Worm (Caenorhabditis elegans) whole organism, L2 larva: ENCODE measurements around the gene C28A5.2.
A peak's percentile ranks its signal among the peaks of the same experiment; 100 is the strongest.

Source experiments
- C34F6.9 ChIP-seq: fragments of 150-350 bp; optimal IDR thresholded peaks from 2 replicates; lab custom pipeline; 2014; ENCODE audit warnings: missing biosample characterization, missing genetic modification characterization
- F13H6.1 ChIP-seq: sonication (generic microtip); optimal IDR thresholded peaks from 2 replicates; lab custom pipeline; 2016; ENCODE audit warnings: missing genetic modification characterization, missing compliant biosample characterization
- Y55F3AM.14 ChIP-seq: fragments of 200-800 bp; sonication (Bioruptor generic); optimal IDR thresholded peaks from 2 replicates; lab custom pipeline; 2018; ENCODE audit warnings: mild to moderate bottlenecking, missing genetic modification characterization, missing compliant biosample characterization
- alr-1 ChIP-seq: fragments of 150-350 bp; optimal IDR thresholded peaks from 2 replicates; lab custom pipeline; 2014; ENCODE audit warnings: missing biosample characterization, missing genetic modification characterization
- aly-2 ChIP-seq: fragments of 150-350 bp; optimal IDR thresholded peaks from 2 replicates; lab custom pipeline; 2014; ENCODE audit warnings: missing biosample characterization, missing genetic modification characterization
- ama-1 ChIP-seq: fragments of 150-350 bp; optimal IDR thresholded peaks from 2 replicates; lab custom pipeline; 2018; ENCODE audit warnings: inconsistent platforms
- blmp-1 ChIP-seq: sonication (generic microtip); optimal IDR thresholded peaks from 2 replicates; lab custom pipeline; 2017; ENCODE audit warnings: missing genetic modification characterization, mild to moderate bottlenecking, missing compliant biosample characterization, antibody characterized with exemption, moderate library complexity; ENCODE audit not compliant: insufficient read depth
- ceh-16 ChIP-seq: fragments of 150-350 bp; optimal IDR thresholded peaks from 2 replicates; lab custom pipeline; 2014; ENCODE audit warnings: missing biosample characterization, missing genetic modification characterization
- ceh-82 ChIP-seq: fragments of 150-350 bp; optimal IDR thresholded peaks from 2 replicates; lab custom pipeline; 2014; ENCODE audit warnings: missing biosample characterization, missing genetic modification characterization
- crh-2 ChIP-seq: sonication (generic microtip); optimal IDR thresholded peaks from 2 replicates; lab custom pipeline; 2017; ENCODE audit warnings: missing biosample characterization, missing genetic modification characterization
- elt-3 ChIP-seq: sonication (generic microtip); optimal IDR thresholded peaks from 2 replicates; lab custom pipeline; 2017; ENCODE audit warnings: missing biosample characterization, missing genetic modification characterization
- fos-1 ChIP-seq: fragments of 150-350 bp; optimal IDR thresholded peaks from 2 replicates; lab custom pipeline; 2014; ENCODE audit warnings: missing biosample characterization, missing genetic modification characterization
- gmeb-1 ChIP-seq: fragments of 150-350 bp; optimal IDR thresholded peaks from 2 replicates; lab custom pipeline; 2014; ENCODE audit warnings: missing biosample characterization, missing genetic modification characterization
- lin-11 ChIP-seq: fragments of 150-350 bp; sonication (generic microtip); optimal IDR thresholded peaks from 2 replicates; lab custom pipeline; 2014; ENCODE audit warnings: missing biosample characterization, missing genetic modification characterization, inconsistent platforms, mixed read lengths
- lin-13 ChIP-seq: fragments of 150-350 bp; optimal IDR thresholded peaks from 2 replicates; lab custom pipeline; 2014; ENCODE audit warnings: missing biosample characterization, missing genetic modification reagents, missing genetic modification characterization
- lin-39 ChIP-seq: fragments of 150-350 bp; optimal IDR thresholded peaks from 2 replicates; lab custom pipeline; 2014; ENCODE audit warnings: missing biosample characterization, missing genetic modification reagents, missing genetic modification characterization
- lsy-2 ChIP-seq, 2 experiments: fragments of 150-350 bp in 1 of 2; sonication (generic microtip) in 1 of 2; optimal IDR thresholded peaks; 2 replicates each; lab custom pipeline; 2014 to 2017; ENCODE audit warnings: missing biosample characterization in 2 of 2, missing genetic modification characterization in 2 of 2
- mab-5 ChIP-seq: fragments of 150-350 bp; optimal IDR thresholded peaks from 2 replicates; lab custom pipeline; 2014; ENCODE audit warnings: missing biosample characterization, missing genetic modification characterization
- mbf-1 ChIP-seq: sonication (generic microtip); optimal IDR thresholded peaks from 2 replicates; lab custom pipeline; 2017; ENCODE audit warnings: missing biosample characterization, missing genetic modification characterization
- mdl-1 ChIP-seq, 2 experiments: fragments of 150-350 bp in 1 of 2; sonication (generic microtip) in 1 of 2; optimal IDR thresholded peaks; 2 replicates each; lab custom pipeline; 2017; ENCODE audit warnings: missing biosample characterization in 2 of 2, missing genetic modification characterization in 2 of 2
- nhr-10 ChIP-seq: sonication (generic microtip); optimal IDR thresholded peaks from 2 replicates; lab custom pipeline; 2017; ENCODE audit warnings: missing biosample characterization, missing genetic modification characterization
- nhr-11 ChIP-seq: fragments of 150-350 bp; optimal IDR thresholded peaks from 2 replicates; lab custom pipeline; 2014; ENCODE audit warnings: missing biosample characterization, missing genetic modification characterization
- nhr-129 ChIP-seq: fragments of 150-350 bp; optimal IDR thresholded peaks from 2 replicates; lab custom pipeline; 2014; ENCODE audit warnings: missing biosample characterization, missing genetic modification characterization
- nhr-21 ChIP-seq: fragments of 150-350 bp; optimal IDR thresholded peaks from 2 replicates; lab custom pipeline; 2014; ENCODE audit warnings: missing biosample characterization, missing genetic modification characterization
- nhr-23 ChIP-seq: fragments of 150-350 bp; optimal IDR thresholded peaks from 2 replicates; lab custom pipeline; 2014; ENCODE audit warnings: missing biosample characterization, missing genetic modification reagents, missing genetic modification characterization
- nhr-237 ChIP-seq: fragments of 150-350 bp; optimal IDR thresholded peaks from 2 replicates; lab custom pipeline; 2014; ENCODE audit warnings: missing biosample characterization, missing genetic modification characterization
- nhr-25 ChIP-seq: fragments of 150-350 bp; sonication (generic microtip); optimal IDR thresholded peaks from 3 replicates; lab custom pipeline; 2014; ENCODE audit warnings: missing biosample characterization, missing genetic modification characterization
- nhr-6 ChIP-seq: fragments of 150-350 bp; optimal IDR thresholded peaks from 2 replicates; lab custom pipeline; 2014; ENCODE audit warnings: missing biosample characterization, missing genetic modification characterization
- nhr-77 ChIP-seq: fragments of 150-350 bp; optimal IDR thresholded peaks from 2 replicates; lab custom pipeline; 2014; ENCODE audit warnings: missing biosample characterization, missing genetic modification characterization
- peb-1 ChIP-seq: fragments of 150-350 bp; optimal IDR thresholded peaks from 2 replicates; lab custom pipeline; 2014; ENCODE audit warnings: missing biosample characterization, missing genetic modification characterization
- sem-4 ChIP-seq: fragments of 150-350 bp; optimal IDR thresholded peaks from 2 replicates; lab custom pipeline; 2014; ENCODE audit warnings: missing biosample characterization, missing genetic modification reagents, missing genetic modification characterization
- skn-1 ChIP-seq: sonication (generic microtip); optimal IDR thresholded peaks from 2 replicates; lab custom pipeline; 2017; ENCODE audit warnings: missing biosample characterization, missing genetic modification characterization
- sma-3 ChIP-seq: sonication (generic microtip); optimal IDR thresholded peaks from 2 replicates; lab custom pipeline; 2016; ENCODE audit warnings: missing genetic modification reagents, missing genetic modification characterization, missing compliant biosample characterization
- sma-9 ChIP-seq, 2 experiments: fragments of 150-350 bp in 1 of 2; sonication (generic microtip) in 1 of 2; optimal IDR thresholded peaks; 2 replicates each; lab custom pipeline; 2014 to 2016; ENCODE audit warnings: missing genetic modification characterization in 2 of 2, mild to moderate bottlenecking in 1 of 2, missing biosample characterization in 1 of 2, missing compliant biosample characterization in 1 of 2, missing genetic modification reagents in 1 of 2, moderate library complexity in 1 of 2
- unc-39 ChIP-seq: fragments of 150-350 bp; optimal IDR thresholded peaks from 2 replicates; lab custom pipeline; 2014; ENCODE audit warnings: missing biosample characterization, missing genetic modification characterization
- unc-55 ChIP-seq: fragments of 150-350 bp; sonication (generic microtip); optimal IDR thresholded peaks from 3 replicates; lab custom pipeline; 2014; ENCODE audit warnings: missing biosample characterization, missing genetic modification reagents, missing genetic modification characterization
- zag-1 ChIP-seq: fragments of 150-350 bp; optimal IDR thresholded peaks from 2 replicates; lab custom pipeline; 2014; ENCODE audit warnings: missing biosample characterization, missing genetic modification characterization
- ztf-1 ChIP-seq: fragments of 200-800 bp; sonication (Bioruptor generic); conservative IDR thresholded peaks from 2 replicates; pipeline ENCODE4 v1.3.6; 2022; ENCODE audit warnings: missing genetic modification characterization, missing compliant biosample characterization
- ztf-4 ChIP-seq: fragments of 150-350 bp; optimal IDR thresholded peaks from 2 replicates; lab custom pipeline; 2014; ENCODE audit warnings: missing biosample characterization, missing genetic modification characterization

Gene C28A5.2

ce11 chrIII:4474908-4475307 lies 35.6 kb upstream of the C28A5.2 start, which contains the start of gene ifet-1:
Gene ifet-1, minus strand, starts transcription at chrIII:4475150.
- TF ChIP-seq gmeb-1 (tag; lab: Kevin White, UChicago) (no peak), peb-1 (tag; lab: Kevin White, UChicago) (no peak), nhr-77 (tag; lab: Kevin White, UChicago) (no peak), mbf-1 (tag; lab: Kevin White, UChicago) (no peak)

- TF ChIP-seq gmeb-1 (tag; lab: Kevin White, UChicago): peak; percentile 50
- TF ChIP-seq aly-2 (tag; lab: Kevin White, UChicago): no peak
- TF ChIP-seq sma-3: peak; percentile 63
- peak; percentile 44 for TF ChIP-seq C34F6.9
- peak; percentile 45 for TF ChIP-seq sem-4
- TF ChIP-seq mbf-1 (tag; lab: Kevin White, UChicago): no peak
- TF ChIP-seq nhr-21 (tag; lab: Kevin White, UChicago): peak; percentile 74
- peak; percentile 55 for TF ChIP-seq F13H6.1 (tag; lab: Kevin White, UChicago)
- no peak for TF ChIP-seq nhr-237 (tag; lab: Kevin White, UChicago)
- peak; percentile 56 for TF ChIP-seq lin-13 (GFP tag; lab: Kevin White, UChicago)
- peak; percentile 73 for TF ChIP-seq nhr-129 (tag; lab: Kevin White, UChicago)
- TF ChIP-seq lin-11: peak; percentile 35
- no peak for TF ChIP-seq ama-1 (lab: Kevin White, UChicago)
- no peak for TF ChIP-seq mab-5 (tag; lab: Kevin White, UChicago)
- no peak for TF ChIP-seq skn-1 (tag; lab: Kevin White, UChicago)
- TF ChIP-seq ztf-4: peak; percentile 2
- TF ChIP-seq nhr-11 (tag; lab: Kevin White, UChicago): no peak
- TF ChIP-seq unc-39 (tag; lab: Kevin White, UChicago): no peak
- no peak for TF ChIP-seq nhr-10 (tag; lab: Kevin White, UChicago)
- TF ChIP-seq sma-9 (GFP tag; optimal IDR thresholded peaks at IDR 0.05; lab: Kevin White, UChicago): peak; percentile 55
- no peak for TF ChIP-seq sma-9 (tag; optimal IDR thresholded peaks at IDR 0.05; lab: Kevin White, UChicago)
- TF ChIP-seq ztf-1 (GFP tag; lab: Robert Waterston, UW): no peak
- TF ChIP-seq zag-1: no peak
- TF ChIP-seq ceh-16: no peak
- no peak for TF ChIP-seq lin-39 (tag; lab: Kevin White, UChicago)
- TF ChIP-seq unc-55 (GFP tag; lab: Kevin White, UChicago): peak; percentile 52
- TF ChIP-seq crh-2: peak; percentile 61
- TF ChIP-seq nhr-6 (tag; lab: Kevin White, UChicago): no peak
- no peak for TF ChIP-seq alr-1 (tag; lab: Kevin White, UChicago)
- no peak for TF ChIP-seq mdl-1 (tag; optimal IDR thresholded peaks at IDR 0.05; lab: Kevin White, UChicago)
- peak; percentile 59 for TF ChIP-seq fos-1 (tag; lab: Kevin White, UChicago)
- peak; percentile 61 to 78 for TF ChIP-seq lsy-2 (tag; optimal IDR thresholded peaks at IDR 0.05; lab: Kevin White, UChicago)
- TF ChIP-seq elt-3 (tag; lab: Kevin White, UChicago): no peak
- peak; percentile 30 for TF ChIP-seq nhr-25 (tag; lab: Kevin White, UChicago)
- peak; percentile 63 for TF ChIP-seq Y55F3AM.14 (GFP tag; lab: Kevin White, UChicago)
- peak; percentile 4 for TF ChIP-seq blmp-1
- TF ChIP-seq nhr-77 (tag; lab: Kevin White, UChicago): no peak
- no peak for TF ChIP-seq peb-1 (tag; lab: Kevin White, UChicago)
These were observed 31.4 kb upstream of the C28A5.2 start for ce11 chrIII:4470793-4471192.

ce11 chrIII:4468812-4469211 lies 29.5 kb upstream of the C28A5.2 start, which contains the start of gene mstr-2:
Gene mstr-2, plus strand, starts transcription at chrIII:4469112.
- TF ChIP-seq C34F6.9 (no peak), ceh-82 (no peak), zag-1 (no peak), mab-5 (tag; lab: Kevin White, UChicago) (no peak), ztf-1 (GFP tag; lab: Robert Waterston, UW) (no peak), nhr-23 (tag; lab: Kevin White, UChicago) (no peak), lsy-2 (tag; optimal IDR thresholded peaks at IDR 0.05; lab: Kevin White, UChicago) (no peak), fos-1 (tag; lab: Kevin White, UChicago) (no peak)
